Fruit fly (Drosophila melanogaster): ENCODE measurements around the gene Eig71Ee.

The Eig71Ee gene

DNA sequence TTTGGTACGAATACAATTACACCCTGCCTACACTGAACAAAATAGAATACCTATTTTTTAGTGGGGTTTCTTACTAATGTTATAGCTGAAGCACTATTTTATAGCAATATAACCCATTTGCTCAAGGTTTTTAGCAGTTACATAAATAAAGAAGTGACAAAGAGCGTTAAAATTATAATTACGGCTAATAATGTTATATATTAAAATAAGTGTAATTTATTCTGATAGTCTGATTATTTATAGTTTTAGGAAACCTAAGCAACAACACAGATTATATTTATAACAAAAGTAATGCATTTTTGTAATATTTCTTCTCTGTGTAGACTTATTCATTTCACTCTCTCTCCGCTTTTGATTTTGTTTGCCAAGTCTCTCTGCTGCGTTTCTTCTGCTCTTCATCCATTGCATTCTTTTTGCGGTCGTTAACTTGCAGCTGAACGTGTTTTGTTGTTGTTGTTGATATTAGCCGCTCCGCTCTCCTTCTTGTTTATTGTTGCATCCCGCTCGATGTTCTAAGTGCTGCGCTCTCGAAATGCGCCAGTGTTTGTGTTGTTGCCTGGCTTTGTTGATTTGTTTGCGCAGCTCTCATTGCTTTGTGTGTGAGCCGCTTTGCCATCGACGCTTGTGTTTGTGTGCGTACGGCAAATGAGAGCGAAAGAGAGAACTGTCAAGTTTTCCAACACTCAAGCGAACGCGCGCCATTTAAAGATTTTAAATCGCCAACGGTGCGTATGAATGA, 30.0 kb downstream of the Eig71Ee start (continued):
- TF ChIP-seq kni (GFP tag; optimal IDR thresholded peaks at IDR 0.05) (peak; percentile 80), CG4360 (GFP tag; IDR thresholded peaks at IDR 0.05) (peak; percentile 45; the same call in 1 of the 2 replicates), CG10462 (GFP tag; optimal IDR thresholded peaks at IDR 0.05) (peak; percentile 78), tin (GFP tag; optimal IDR thresholded peaks at IDR 0.05) (peak; percentile 90), CG9609 (GFP tag; optimal IDR thresholded peaks at IDR 0.05) (peak; percentile 22), CG7839 (tag; optimal IDR thresholded peaks at IDR 0.05) (peak; percentile 96), vvl (GFP tag; IDR thresholded peaks at IDR 0.05) (peak; percentile 84), Spps (tag; optimal IDR thresholded peaks at IDR 0.05) (peak; percentile 89), exex (tag; optimal IDR thresholded peaks at IDR 0.05) (peak; percentile 56), CG30403 (GFP tag; optimal IDR thresholded peaks at IDR 0.05) (peak; percentile 95), kah (GFP tag; optimal IDR thresholded peaks at IDR 0.05) (peak; percentile 52), tup (GFP tag; optimal IDR thresholded peaks at IDR 0.05) (peak; percentile 16), wor (GFP tag; IDR thresholded peaks at IDR 0.05) (peak; percentile 91), tio (GFP tag; optimal IDR thresholded peaks at IDR 0.05) (peak; percentile 91), unc-4 (GFP tag; IDR thresholded peaks at IDR 0.05; ENCODE audit: partially characterized antibody) (no peak), CG31441 (GFP tag; IDR thresholded peaks at IDR 0.05) (peak; percentile 96), CG6272 (GFP tag; IDR thresholded peaks at IDR 0.05) (no peak), nau (GFP tag; optimal IDR thresholded peaks at IDR 0.05) (peak; percentile 88), gcm2 (GFP tag; optimal IDR thresholded peaks at IDR 0.05) (no peak), CG42726 (GFP tag; IDR thresholded peaks at IDR 0.05; ENCODE audit: partially characterized antibody) (no peak), ttk (GFP tag; IDR thresholded peaks at IDR 0.05) (peak; percentile 84), CG34376 (GFP tag; optimal IDR thresholded peaks at IDR 0.05) (no peak), tx (GFP tag; optimal IDR thresholded peaks at IDR 0.05) (no peak), Sox102F (GFP tag; optimal IDR thresholded peaks at IDR 0.05) (peak; percentile 97), abd-A (tag; optimal IDR thresholded peaks at IDR 0.05) (peak; percentile 14), HLH3B (GFP tag; IDR thresholded peaks at IDR 0.05) (peak; percentile 78), CG10209 (GFP tag; optimal IDR thresholded peaks at IDR 0.05) (peak; percentile 92), aop (GFP tag; IDR thresholded peaks at IDR 0.05) (peak; percentile 28; the same call in 1 of the 2 replicates), CG14965 (GFP tag; optimal IDR thresholded peaks at IDR 0.05; ENCODE audit: borderline replicate concordance) (no peak), Eip74EF (GFP tag; optimal IDR thresholded peaks at IDR 0.05) (peak in 1 of 2 experiments; percentile 95), CG33213 (GFP tag; optimal IDR thresholded peaks at IDR 0.05) (peak; percentile 12), gro (GFP tag; optimal IDR thresholded peaks at IDR 0.05) (peak; percentile 16), CG15601 (tag; optimal IDR thresholded peaks at IDR 0.05) (peak; percentile 91), CG6689 (GFP tag; IDR thresholded peaks at IDR 0.05) (peak; percentile 90), CG11093 (GFP tag; IDR thresholded peaks at IDR 0.05) (peak; percentile 80; the same call in 2 of the 3 replicates), Dll (GFP tag; IDR thresholded peaks at IDR 0.05; ENCODE audit: partially characterized antibody) (no peak), CG2199 (GFP tag; IDR thresholded peaks at IDR 0.05) (0 out of 3 replicates have a peak, but pooled peaks have one; percentile 13), TFAM (GFP tag; optimal IDR thresholded peaks at IDR 0.05) (peak; percentile 42), lola (GFP tag; optimal IDR thresholded peaks at IDR 0.05) (peak in 1 of 3 experiments; percentile 90), pzg (GFP tag; optimal IDR thresholded peaks at IDR 0.05) (peak; percentile 20), Ptx1 (GFP tag; IDR thresholded peaks at IDR 0.05) (peak; percentile 90), vnd (GFP tag; IDR thresholded peaks at IDR 0.05; ENCODE audit: partially characterized antibody) (no peak), CG3726 (GFP tag; IDR thresholded peaks at IDR 0.05) (peak; percentile 73; the same call in 2 of the 3 replicates), Dek (tag; optimal IDR thresholded peaks at IDR 0.05) (peak; percentile 92), CG10431 (GFP tag; optimal IDR thresholded peaks at IDR 0.05) (peak; percentile 41), Sry-β (GFP tag; optimal IDR thresholded peaks at IDR 0.05) (peak; percentile 44), CG11560 (tag; IDR thresholded peaks at IDR 0.05) (no peak; the same call in 2 of the 3 replicates), bcd (GFP tag; optimal IDR thresholded peaks at IDR 0.05) (peak; percentile 93)
